Worm (Caenorhabditis elegans) whole organism, L4 larva: Measurements from ENCODE around the gene F16F9.4.

Experiments
- F26F4.8 ChIP-seq: fragments of 200-800 bp; sonication (Bioruptor generic); conservative IDR thresholded peaks from 2 replicates; pipeline ENCODE4 v1.3.6; 2022; ENCODE audit warnings: missing genetic modification characterization, missing compliant biosample characterization
- F37D6.2 ChIP-seq: sonication (generic microtip); optimal IDR thresholded peaks from 2 replicates; lab custom pipeline; 2016; ENCODE audit warnings: mild to moderate bottlenecking, missing genetic modification characterization, missing compliant biosample characterization
- F49E8.2 ChIP-seq: sonication (generic microtip); optimal IDR thresholded peaks from 2 replicates; lab custom pipeline; 2016; ENCODE audit warnings: missing compliant biosample characterization, mild to moderate bottlenecking, missing genetic modification characterization, borderline replicate concordance
- T20F7.1 ChIP-seq: fragments of 200-800 bp; sonication (Bioruptor generic); optimal IDR thresholded peaks from 2 replicates; lab custom pipeline; 2018; ENCODE audit warnings: mild to moderate bottlenecking, missing genetic modification characterization, missing compliant biosample characterization
- Y105C5A.15 ChIP-seq: fragments of 200-800 bp; sonication (Bioruptor generic); IDR thresholded peaks from 2 replicates; pipeline ENCODE4 v1.3.6; 2022; ENCODE audit warnings: missing genetic modification characterization, missing compliant biosample characterization
- ZK337.2 ChIP-seq: fragments of 200-800 bp; sonication (Bioruptor generic); IDR thresholded peaks from 2 replicates; pipeline ENCODE4 v1.3.6; 2022; ENCODE audit warnings: missing genetic modification reagents, missing genetic modification characterization, missing compliant biosample characterization
- aha-1 ChIP-seq: fragments of 150-350 bp; peaks from one replicate; lab custom pipeline; 2014; ENCODE audit warnings: missing biosample characterization, missing genetic modification characterization
- attf-4 ChIP-seq: sonication (generic microtip); optimal IDR thresholded peaks from 3 replicates; lab custom pipeline; 2017; ENCODE audit warnings: missing biosample characterization, missing genetic modification characterization
- ceh-62 ChIP-seq: sonication (generic microtip); optimal IDR thresholded peaks from 2 replicates; lab custom pipeline; 2017; ENCODE audit warnings: missing biosample characterization, missing genetic modification characterization
- cey-2 ChIP-seq: sonication (generic microtip); optimal IDR thresholded peaks from 3 replicates; lab custom pipeline; 2017; ENCODE audit warnings: missing genetic modification characterization, mild to moderate bottlenecking, missing compliant biosample characterization, antibody characterized with exemption, borderline replicate concordance; ENCODE audit not compliant: insufficient read depth
- ctbp-1 ChIP-seq: fragments of 200-800 bp; sonication (Bioruptor generic); IDR thresholded peaks from 2 replicates; pipeline ENCODE4 v1.3.6; 2022; ENCODE audit warnings: missing genetic modification reagents, missing genetic modification characterization, missing compliant biosample characterization
- daf-12 ChIP-seq: fragments of 150-350 bp; optimal IDR thresholded peaks from 2 replicates; lab custom pipeline; 2014; ENCODE audit warnings: missing biosample characterization, missing genetic modification reagents, missing genetic modification characterization
- daf-16 ChIP-seq, 3 experiments: sonication (generic microtip); optimal IDR thresholded peaks; 2 replicates each; lab custom pipeline; 2016 to 2017; ENCODE audit warnings: missing genetic modification characterization in 3 of 3, missing genetic modification reagents in 3 of 3, mild to moderate bottlenecking in 2 of 3, missing compliant biosample characterization in 2 of 3, missing biosample characterization in 1 of 3, moderate library complexity in 1 of 3
- daf-19 ChIP-seq: fragments of 200-800 bp; sonication (Bioruptor generic); conservative IDR thresholded peaks from 2 replicates; pipeline ENCODE4 v1.3.6; 2022; ENCODE audit warnings: missing genetic modification characterization, missing compliant biosample characterization
- dmd-8 ChIP-seq: fragments of 200-800 bp; sonication (Bioruptor generic); IDR thresholded peaks from 2 replicates; pipeline ENCODE4 v1.3.6; 2022; ENCODE audit warnings: missing genetic modification characterization, missing compliant biosample characterization
- egl-27 ChIP-seq: sonication (generic microtip); optimal IDR thresholded peaks from 3 replicates; lab custom pipeline; 2017; ENCODE audit warnings: missing biosample characterization, missing genetic modification reagents, missing genetic modification characterization
- egl-43 ChIP-seq: fragments of 200-800 bp; sonication (Bioruptor generic); IDR thresholded peaks from 2 replicates; pipeline ENCODE4 v1.3.6; 2022; ENCODE audit warnings: missing genetic modification reagents, missing genetic modification characterization, missing compliant biosample characterization
- hif-1 ChIP-seq, 2 experiments: sonication (generic microtip); optimal IDR thresholded peaks; 2 replicates each; lab custom pipeline; 2016 to 2017; ENCODE audit warnings: missing compliant biosample characterization in 2 of 2, missing genetic modification characterization in 2 of 2, missing genetic modification reagents in 2 of 2, missing genotype in 2 of 2, mild to moderate bottlenecking in 1 of 2
- hlh-11 ChIP-seq: fragments of 200-800 bp; sonication (Bioruptor generic); optimal IDR thresholded peaks from 2 replicates; lab custom pipeline; 2018; ENCODE audit warnings: mild to moderate bottlenecking, missing genetic modification characterization, missing compliant biosample characterization
- jun-1 ChIP-seq: fragments of 150-350 bp; optimal IDR thresholded peaks from 2 replicates; lab custom pipeline; 2014; ENCODE audit warnings: missing biosample characterization, missing genetic modification reagents, missing genetic modification characterization
- lin-13 ChIP-seq: fragments of 150-350 bp; optimal IDR thresholded peaks from 2 replicates; lab custom pipeline; 2014; ENCODE audit warnings: missing biosample characterization, missing genetic modification reagents, missing genetic modification characterization
- lin-29 ChIP-seq: fragments of 200-800 bp; sonication (Bioruptor generic); IDR thresholded peaks from 2 replicates; pipeline ENCODE4 v1.3.6; 2022; ENCODE audit warnings: missing genetic modification reagents, missing genetic modification characterization, missing compliant biosample characterization
- lin-39 ChIP-seq: fragments of 150-350 bp; optimal IDR thresholded peaks from 2 replicates; lab custom pipeline; 2014; ENCODE audit warnings: missing biosample characterization, missing genetic modification reagents, missing genetic modification characterization
- lir-3 ChIP-seq: sonication (generic microtip); optimal IDR thresholded peaks from 2 replicates; lab custom pipeline; 2016; ENCODE audit warnings: mild to moderate bottlenecking, missing genetic modification characterization, missing compliant biosample characterization
- lsy-2 ChIP-seq, 2 experiments: fragments of 150-350 bp in 1 of 2; sonication (generic microtip) in 1 of 2; optimal IDR thresholded peaks; 2 replicates each; lab custom pipeline; 2014 to 2017; ENCODE audit warnings: missing biosample characterization in 2 of 2, missing genetic modification characterization in 2 of 2
- madf-9 ChIP-seq: fragments of 200-800 bp; sonication (Bioruptor generic); conservative IDR thresholded peaks from 2 replicates; pipeline ENCODE4 v1.3.6; 2022; ENCODE audit warnings: missing genetic modification reagents, missing genetic modification characterization, missing compliant biosample characterization
- mdl-1 ChIP-seq, 2 experiments: fragments of 150-350 bp in 1 of 2; sonication (generic microtip) in 1 of 2; optimal IDR thresholded peaks; 2 replicates each; lab custom pipeline; 2014 to 2017; ENCODE audit warnings: missing biosample characterization in 2 of 2, missing genetic modification characterization in 2 of 2
- mep-1 ChIP-seq: fragments of 150-350 bp; sonication (generic microtip); optimal IDR thresholded peaks from 3 replicates; lab custom pipeline; 2014; ENCODE audit warnings: missing biosample characterization, missing genetic modification characterization
- mes-2 ChIP-seq: sonication (generic microtip); optimal IDR thresholded peaks from 2 replicates; lab custom pipeline; 2016; ENCODE audit warnings: missing genotype, mild to moderate bottlenecking, missing genetic modification characterization, missing compliant biosample characterization; ENCODE audit not compliant: poor library complexity, severe bottlenecking
- nhr-11 ChIP-seq: fragments of 150-350 bp; optimal IDR thresholded peaks from 2 replicates; lab custom pipeline; 2014; ENCODE audit warnings: missing biosample characterization, missing genetic modification characterization
- nhr-77 ChIP-seq: fragments of 150-350 bp; optimal IDR thresholded peaks from 2 replicates; lab custom pipeline; 2014; ENCODE audit warnings: missing biosample characterization, missing genetic modification characterization
- rbr-2 ChIP-seq: sonication (generic microtip); optimal IDR thresholded peaks from 2 replicates; lab custom pipeline; 2016; ENCODE audit warnings: missing genotype, missing genetic modification characterization, missing compliant biosample characterization
- sdz-12 ChIP-seq: fragments of 200-800 bp; sonication (Bioruptor generic); optimal IDR thresholded peaks from 2 replicates; lab custom pipeline; 2018; ENCODE audit warnings: mild to moderate bottlenecking, missing genetic modification characterization, missing compliant biosample characterization
- snpc-4 ChIP-seq: fragments of 150-350 bp; optimal IDR thresholded peaks from 2 replicates; lab custom pipeline; 2014; ENCODE audit warnings: missing biosample characterization, missing genetic modification characterization
- spr-1 ChIP-seq: sonication (generic microtip); optimal IDR thresholded peaks from 2 replicates; lab custom pipeline; 2016; ENCODE audit warnings: mild to moderate bottlenecking, missing genetic modification characterization, missing compliant biosample characterization
- tag-97 ChIP-seq: fragments of 200-800 bp; sonication (Bioruptor generic); IDR thresholded peaks from 2 replicates; pipeline ENCODE4 v1.3.6; 2022; ENCODE audit warnings: missing genetic modification characterization, missing compliant biosample characterization
- tra-1 ChIP-seq: fragments of 200-800 bp; sonication (Bioruptor generic); IDR thresholded peaks from 2 replicates; pipeline ENCODE4 v1.3.6; 2022; ENCODE audit warnings: missing genetic modification reagents, missing genetic modification characterization, missing compliant biosample characterization
- unc-39 ChIP-seq: sonication (generic microtip); optimal IDR thresholded peaks from 2 replicates; lab custom pipeline; 2017; ENCODE audit warnings: missing biosample characterization, missing genetic modification characterization
- ztf-7 ChIP-seq: fragments of 150-350 bp; optimal IDR thresholded peaks from 2 replicates; lab custom pipeline; 2014; ENCODE audit warnings: missing biosample characterization, missing genetic modification characterization

The F16F9.4 gene

DNA sequence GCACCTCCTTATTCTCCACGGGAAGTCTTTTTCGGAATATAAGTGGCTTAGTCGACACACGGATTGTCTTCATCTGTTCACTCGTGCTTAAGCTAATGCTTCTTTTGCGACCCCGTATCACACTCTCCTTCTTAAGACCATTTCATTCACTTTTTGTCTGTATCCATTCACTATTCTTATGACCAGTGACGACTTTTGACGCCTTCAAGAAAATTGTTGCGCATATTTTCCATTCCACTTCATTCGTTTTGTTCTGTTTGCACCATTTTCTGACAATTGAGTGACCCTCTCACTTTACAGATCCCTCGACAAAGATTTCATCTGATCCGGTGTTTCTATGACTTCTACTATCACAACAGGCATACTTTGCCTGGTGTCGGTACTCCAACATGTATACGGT lies 44.4 kb upstream of the F16F9.4 start, which contains the start of gene H03E18.1:
Gene H03E18.1, plus strand, starts transcription at position 301 of the 400 bp plus-strand sequence.
- TF ChIP-seq mes-2 (tag; lab: Kevin White, UChicago) (no peak), lin-39 (no peak), hif-1 (tag; optimal IDR thresholded peaks at IDR 0.05; lab: Kevin White, UChicago) (no peak), daf-19 (GFP tag; lab: Robert Waterston, UW) (no peak), ctbp-1 (no peak), tag-97 (no peak), daf-12 (tag; lab: Kevin White, UChicago) (no peak), jun-1 (no peak), T20F7.1 (GFP tag; lab: Kevin White, UChicago) (no peak), F26F4.8 (GFP tag; lab: Robert Waterston, UW) (no peak), lin-13 (GFP tag; lab: Kevin White, UChicago) (no peak), tra-1 (GFP tag; lab: Robert Waterston, UW) (no peak)

DNA sequence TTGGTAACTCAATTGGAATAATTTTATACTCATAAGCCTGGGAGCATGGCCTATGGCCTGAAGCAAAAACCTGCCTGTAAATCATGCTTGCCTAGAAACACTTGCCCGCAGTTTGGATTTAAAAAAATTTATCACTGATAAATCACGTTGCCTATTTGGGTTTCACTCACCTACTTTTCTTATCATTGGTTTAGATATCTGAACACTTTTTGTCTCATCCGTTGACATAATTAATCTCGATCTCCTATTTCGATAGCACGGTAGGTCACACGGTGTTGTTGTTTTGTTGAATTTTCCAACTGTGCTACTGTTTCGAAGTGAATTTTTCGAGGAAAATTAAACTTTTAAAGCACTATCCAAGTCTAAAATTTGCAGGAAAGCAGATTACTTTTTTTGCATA lies 43.9 kb upstream of the F16F9.4 start:
- TF ChIP-seq rbr-2 (tag; lab: Kevin White, UChicago): no peak
- TF ChIP-seq F37D6.2 (tag; lab: Kevin White, UChicago): no peak
- TF ChIP-seq nhr-77 (tag; lab: Kevin White, UChicago): no peak

DNA sequence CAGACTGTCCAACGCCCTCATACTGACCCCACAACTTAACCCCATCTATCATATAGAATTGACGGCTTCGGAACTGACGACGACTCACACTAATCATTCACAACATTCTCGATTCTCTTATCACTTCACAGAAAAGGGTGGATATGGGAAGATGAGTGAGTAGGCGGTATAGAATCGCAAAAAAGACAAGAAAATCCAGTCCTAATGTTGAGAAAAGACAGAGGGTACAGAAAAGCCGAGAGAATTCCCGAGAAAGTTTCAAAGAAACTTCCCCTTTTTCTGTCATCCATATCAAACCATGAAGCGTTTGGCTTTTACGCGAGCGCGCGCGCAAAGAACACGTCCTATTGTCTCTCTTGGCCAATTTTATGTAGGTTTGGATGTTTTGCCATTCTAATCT lies 41.0 kb upstream of the F16F9.4 start:
- TF ChIP-seq hlh-11 (tag; lab: Kevin White, UChicago): peak; percentile 28
- TF ChIP-seq mes-2 (tag; lab: Kevin White, UChicago): no peak
- TF ChIP-seq attf-4 (tag; lab: Kevin White, UChicago): no peak
- TF ChIP-seq madf-9 (GFP tag; lab: Robert Waterston, UW): no peak
- peak in 1 of 2 experiments; percentile 28 for TF ChIP-seq mdl-1 (tag; optimal IDR thresholded peaks at IDR 0.05; lab: Kevin White, UChicago)
- no peak for TF ChIP-seq snpc-4
- TF ChIP-seq aha-1: peak; percentile 56
- TF ChIP-seq, all 104 proteins: peak for 3

DNA sequence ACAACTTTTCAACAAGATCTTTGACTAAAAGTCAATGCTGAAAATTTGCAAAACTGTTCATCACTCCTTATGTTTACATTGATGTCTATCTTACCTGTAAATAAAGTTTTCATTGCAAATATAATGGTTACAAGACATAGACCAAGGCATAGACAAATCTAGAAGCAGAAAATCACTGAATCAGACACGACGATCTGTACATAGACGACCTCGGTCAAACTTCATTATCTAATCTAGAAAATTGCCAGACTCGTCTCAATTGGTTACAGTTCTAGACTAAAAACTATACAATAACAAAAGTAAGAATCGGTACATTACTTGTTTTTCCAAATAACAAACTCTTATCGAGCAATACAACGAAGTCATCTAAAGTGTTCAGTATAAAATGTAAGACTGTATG lies 37.8 kb upstream of the F16F9.4 start, which contains the start of gene grd-4:
Gene grd-4, plus strand, starts transcription at position 301 of the 400 bp plus-strand sequence.
- TF ChIP-seq unc-39 (tag; lab: Kevin White, UChicago): no peak
- no peak for TF ChIP-seq lir-3 (tag; lab: Kevin White, UChicago)
- no peak for TF ChIP-seq F37D6.2 (tag; lab: Kevin White, UChicago)
- TF ChIP-seq Y105C5A.15: no peak
- no peak for TF ChIP-seq lin-39
- no peak for TF ChIP-seq egl-43
- no peak for TF ChIP-seq ceh-62 (tag; lab: Kevin White, UChicago)
- no peak for TF ChIP-seq egl-27 (tag; lab: Kevin White, UChicago)
- no peak for TF ChIP-seq lin-29 (GFP tag; lab: Robert Waterston, UW)
- no peak for TF ChIP-seq cey-2 (tag; lab: Kevin White, UChicago)
- TF ChIP-seq ztf-7: no peak
- no peak for TF ChIP-seq mep-1 (tag; lab: Kevin White, UChicago)
- TF ChIP-seq tag-97: no peak
- no peak for TF ChIP-seq sdz-12
- TF ChIP-seq F49E8.2 (tag; lab: Kevin White, UChicago): no peak
- no peak for TF ChIP-seq dmd-8 (GFP tag; lab: Robert Waterston, UW)
- TF ChIP-seq nhr-77 (tag; lab: Kevin White, UChicago): no peak
- no peak for TF ChIP-seq tra-1 (GFP tag; lab: Robert Waterston, UW)

DNA sequence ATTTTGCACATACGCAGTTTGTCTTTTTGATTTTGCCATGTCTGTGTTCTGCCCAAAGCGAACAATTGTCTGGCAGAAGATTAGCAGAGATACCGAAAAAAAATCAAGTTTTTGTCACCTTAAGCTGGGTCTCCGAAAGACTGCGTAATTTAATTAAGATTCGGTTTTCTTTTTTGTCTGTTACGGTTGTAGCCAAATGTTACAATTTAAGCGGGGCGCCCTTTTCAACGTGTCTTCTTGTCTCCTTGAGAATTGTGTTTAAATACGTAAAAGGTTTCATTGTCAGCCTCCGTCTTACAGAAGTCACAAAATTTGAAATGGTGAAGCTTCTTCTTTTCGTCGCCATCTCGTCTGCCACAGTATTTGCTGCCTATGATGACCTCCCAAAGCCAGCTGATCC lies 36.6 kb upstream of the F16F9.4 start, which contains the start of gene grd-14:
Gene grd-14, plus strand, starts transcription at position 301 of the 400 bp plus-strand sequence.
- TF ChIP-seq daf-16 (GFP tag; optimal IDR thresholded peaks at IDR 0.05; lab: Kevin White, UChicago) (no peak), daf-16 (tag; optimal IDR thresholded peaks at IDR 0.05; lab: Kevin White, UChicago) (no peak), lsy-2 (tag; optimal IDR thresholded peaks at IDR 0.05; lab: Kevin White, UChicago) (no peak), spr-1 (tag; lab: Kevin White, UChicago) (no peak), nhr-11 (tag; lab: Kevin White, UChicago) (no peak), lir-3 (tag; lab: Kevin White, UChicago) (no peak), ZK337.2 (GFP tag; lab: Robert Waterston, UW) (no peak), aha-1 (peak; percentile 13)
